Fruit fly (Drosophila melanogaster): ENCODE results near the gene Mesh1.
A peak's percentile ranks its signal among the peaks of the same experiment; 100 is the strongest.

Gene Mesh1

DNA sequence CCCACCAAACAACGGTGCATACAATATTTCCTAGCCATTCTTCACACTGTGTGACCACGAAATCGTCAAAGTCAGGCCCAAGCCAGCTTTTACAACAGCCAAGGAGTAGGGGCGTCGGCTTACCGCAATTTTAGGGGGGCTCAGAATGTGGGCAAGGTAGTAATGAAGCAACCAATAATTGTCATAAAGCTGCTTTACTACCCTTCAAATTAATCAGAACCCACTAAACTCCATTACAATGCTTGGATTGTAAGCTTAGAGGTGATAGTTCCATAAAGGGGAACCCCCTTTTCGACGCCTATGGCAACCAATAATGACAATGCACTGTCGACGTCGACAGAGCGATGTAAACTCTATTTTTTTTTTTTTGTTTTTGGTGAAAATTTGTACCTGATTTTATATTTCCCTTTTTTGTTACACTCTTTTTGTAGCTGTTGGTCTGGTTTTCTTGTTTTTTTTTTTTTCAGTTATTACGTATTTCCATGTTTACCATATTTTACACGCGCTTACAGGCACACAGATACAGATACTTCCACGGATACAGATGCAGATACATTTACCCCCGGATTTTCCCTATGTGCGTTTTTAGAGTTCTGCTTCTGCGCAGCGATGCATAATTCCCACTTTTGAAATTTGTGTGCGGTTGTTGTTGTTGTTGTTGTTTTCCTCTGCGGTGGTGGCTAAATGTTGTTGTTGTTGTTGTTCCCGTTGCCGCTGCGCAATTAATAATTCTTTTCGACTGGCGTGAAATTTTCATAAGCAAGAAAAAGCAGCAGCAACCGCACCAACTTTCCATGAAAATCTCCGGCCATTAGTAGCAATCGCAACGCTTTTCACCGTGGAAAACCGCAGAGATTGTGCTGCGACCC is 2.5 kb upstream of the Mesh1 start:
- TF ChIP-seq Pif1B (GFP tag; optimal IDR thresholded peaks at IDR 0.05): peak; percentile 55
- TF ChIP-seq CG34367 (tag; optimal IDR thresholded peaks at IDR 0.05): peak; percentile 37
- TF ChIP-seq CG9948 (tag; optimal IDR thresholded peaks at IDR 0.05): peak; percentile 37
- TF ChIP-seq fd96Ca (GFP tag; IDR thresholded peaks at IDR 0.05): peak; percentile 70; the same call in 2 of the 3 replicates
- peak; percentile 56 for TF ChIP-seq CG8301 (tag; optimal IDR thresholded peaks at IDR 0.05)
- TF ChIP-seq CG15710 (tag; optimal IDR thresholded peaks at IDR 0.05): peak; percentile 41
- TF ChIP-seq EcR (GFP tag; optimal IDR thresholded peaks at IDR 0.05): no peak
- peak; percentile 67 for TF ChIP-seq Ets98B (GFP tag; IDR thresholded peaks at IDR 0.05)
- TF ChIP-seq CG17806 (tag; optimal IDR thresholded peaks at IDR 0.05): peak; percentile 43
- TF ChIP-seq CG14655 (GFP tag; optimal IDR thresholded peaks at IDR 0.05): peak; percentile 67
- no peak for TF ChIP-seq CG13204 (GFP tag; optimal IDR thresholded peaks at IDR 0.05)
- peak; percentile 72; the same call in 1 of the 2 replicates for TF ChIP-seq CG32121 (GFP tag; IDR thresholded peaks at IDR 0.05)
- TF ChIP-seq Snoo (tag; optimal IDR thresholded peaks at IDR 0.05): no peak
- no peak for TF ChIP-seq D1 (tag; optimal IDR thresholded peaks at IDR 0.05)
- TF ChIP-seq CG12605 (GFP tag; IDR thresholded peaks at IDR 0.05): no peak
- TF ChIP-seq CG4496 (GFP tag; IDR thresholded peaks at IDR 0.05): peak; percentile 63; the same call in 2 of the 3 replicates
- 0 out of 2 replicates have a peak, but pooled peaks have one; percentile 30 for TF ChIP-seq rn (GFP tag; IDR thresholded peaks at IDR 0.05)
- no peak for TF ChIP-seq gl (tag; optimal IDR thresholded peaks at IDR 0.05)
- TF ChIP-seq CG10348 (GFP tag; IDR thresholded peaks at IDR 0.05): peak; percentile 51; the same call in 1 of the 2 replicates
- peak; percentile 44 for TF ChIP-seq CG8159 (tag; optimal IDR thresholded peaks at IDR 0.05)
- TF ChIP-seq Pif1A (GFP tag; optimal IDR thresholded peaks at IDR 0.05): peak; percentile 54

- no peak for TF ChIP-seq CG4496 (GFP tag; IDR thresholded peaks at IDR 0.05)
- TF ChIP-seq CG14655 (GFP tag; optimal IDR thresholded peaks at IDR 0.05): no peak
- no peak for TF ChIP-seq rn (GFP tag; IDR thresholded peaks at IDR 0.05)
- TF ChIP-seq CG10348 (GFP tag; IDR thresholded peaks at IDR 0.05): no peak
- TF ChIP-seq CG34367 (tag; optimal IDR thresholded peaks at IDR 0.05): no peak
- no peak for TF ChIP-seq Ets98B (GFP tag; IDR thresholded peaks at IDR 0.05)
- no peak for TF ChIP-seq CG12605 (GFP tag; IDR thresholded peaks at IDR 0.05)
- no peak for TF ChIP-seq CG13204 (GFP tag; optimal IDR thresholded peaks at IDR 0.05)
- TF ChIP-seq CG32121 (GFP tag; IDR thresholded peaks at IDR 0.05): no peak
- TF ChIP-seq Snoo (tag; optimal IDR thresholded peaks at IDR 0.05): no peak
- TF ChIP-seq CG9948 (tag; optimal IDR thresholded peaks at IDR 0.05): no peak
- TF ChIP-seq CG8159 (tag; optimal IDR thresholded peaks at IDR 0.05): no peak
- TF ChIP-seq D1 (tag; optimal IDR thresholded peaks at IDR 0.05): no peak
- no peak for TF ChIP-seq CG8301 (tag; optimal IDR thresholded peaks at IDR 0.05)
- no peak for TF ChIP-seq gl (tag; optimal IDR thresholded peaks at IDR 0.05)
- no peak for TF ChIP-seq fd96Ca (GFP tag; IDR thresholded peaks at IDR 0.05)
- TF ChIP-seq CG15710 (tag; optimal IDR thresholded peaks at IDR 0.05): no peak
Measured at dm6 chr3R:29204033-29204432, 1.7 kb upstream of the Mesh1 start, which contains the start of gene Cyt-c1L. Gene Cyt-c1L, minus strand, starts transcription at chr3R:29204133.

DNA sequence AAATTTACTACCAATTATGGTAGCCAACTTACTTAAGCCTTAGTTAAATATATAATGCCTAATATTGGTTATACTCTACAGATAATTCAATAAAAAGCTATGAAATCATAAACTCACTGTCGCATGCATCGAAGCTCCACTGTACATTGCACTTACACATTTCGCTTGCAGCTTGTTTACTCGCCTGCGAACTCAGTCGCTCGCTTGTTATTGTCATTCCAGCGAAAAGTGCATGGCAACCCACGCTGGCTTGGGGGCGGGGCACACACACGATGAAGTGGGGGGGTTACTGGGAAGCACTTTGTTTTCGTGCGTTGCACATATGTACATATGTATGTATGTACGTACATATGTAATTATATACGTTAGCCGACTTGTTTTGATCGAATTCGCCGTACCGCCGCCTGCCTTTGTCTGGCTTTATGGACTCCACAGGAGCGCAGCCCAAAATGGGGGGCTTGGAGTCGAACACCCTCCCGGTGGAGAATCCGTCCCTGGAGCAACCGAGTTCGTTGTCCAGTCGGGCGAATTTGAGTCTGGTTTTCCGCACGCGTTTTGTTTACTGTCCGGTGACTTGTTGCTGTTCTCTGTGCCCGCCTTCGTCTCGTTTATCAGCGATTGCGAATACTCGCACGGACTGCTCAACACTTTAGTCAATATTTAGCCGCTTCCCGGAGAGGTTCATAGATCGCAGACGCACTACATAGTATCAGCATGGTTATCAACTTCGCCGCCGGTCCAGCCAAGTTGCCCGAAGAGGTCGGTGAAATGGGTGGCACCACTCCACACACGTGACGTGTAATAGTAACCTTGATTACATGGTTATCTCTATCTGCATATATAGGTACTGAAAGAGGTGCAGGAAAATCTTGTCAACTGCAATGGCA is 2.3 kb downstream of the Mesh1 start, which contains the start of gene CG11899:
CG11899 (plus strand) TSS at position 648 of the 887 bp plus-strand sequence.
- TF ChIP-seq CG32121 (GFP tag; IDR thresholded peaks at IDR 0.05): peak; percentile 69
- TF ChIP-seq CG8301 (tag; optimal IDR thresholded peaks at IDR 0.05): peak; percentile 53
- TF ChIP-seq Ets98B (GFP tag; IDR thresholded peaks at IDR 0.05): peak; percentile 88
- peak; percentile 63 for TF ChIP-seq CG8159 (tag; optimal IDR thresholded peaks at IDR 0.05)
- peak; percentile 82 for TF ChIP-seq Pif1B (GFP tag; optimal IDR thresholded peaks at IDR 0.05)
- peak; percentile 43 for TF ChIP-seq CG9948 (tag; optimal IDR thresholded peaks at IDR 0.05)
- TF ChIP-seq gl (tag; optimal IDR thresholded peaks at IDR 0.05): peak; percentile 80
- no peak for TF ChIP-seq CG10348 (GFP tag; IDR thresholded peaks at IDR 0.05)
- peak; percentile 59; the same call in 1 of the 2 replicates for TF ChIP-seq rn (GFP tag; IDR thresholded peaks at IDR 0.05)
- no peak for TF ChIP-seq D1 (tag; optimal IDR thresholded peaks at IDR 0.05)
- peak; percentile 56 for TF ChIP-seq CG34367 (tag; optimal IDR thresholded peaks at IDR 0.05)
- TF ChIP-seq CG4496 (GFP tag; IDR thresholded peaks at IDR 0.05): peak; percentile 84
- peak; percentile 77 for TF ChIP-seq Snoo (tag; optimal IDR thresholded peaks at IDR 0.05)
- TF ChIP-seq CG12605 (GFP tag; IDR thresholded peaks at IDR 0.05): peak; percentile 68
- TF ChIP-seq CG13204 (GFP tag; optimal IDR thresholded peaks at IDR 0.05): peak; percentile 83
- peak; percentile 59 for TF ChIP-seq CG17806 (tag; optimal IDR thresholded peaks at IDR 0.05)
- peak; percentile 78 for TF ChIP-seq CG14655 (GFP tag; optimal IDR thresholded peaks at IDR 0.05)
- TF ChIP-seq Pif1A (GFP tag; optimal IDR thresholded peaks at IDR 0.05): peak; percentile 73
- peak; percentile 99 for TF ChIP-seq EcR (GFP tag; optimal IDR thresholded peaks at IDR 0.05)
- peak; percentile 55 for TF ChIP-seq CG15710 (tag; optimal IDR thresholded peaks at IDR 0.05)
- TF ChIP-seq fd96Ca (GFP tag; IDR thresholded peaks at IDR 0.05): peak; percentile 88

dm6 chr3R:29198299-29198698 is 4.0 kb downstream of the Mesh1 start:
- no peak for TF ChIP-seq D1 (tag; optimal IDR thresholded peaks at IDR 0.05)
- TF ChIP-seq CG8301 (tag; optimal IDR thresholded peaks at IDR 0.05): no peak
- no peak for TF ChIP-seq CG9948 (tag; optimal IDR thresholded peaks at IDR 0.05)
- TF ChIP-seq CG4496 (GFP tag; IDR thresholded peaks at IDR 0.05): no peak
- TF ChIP-seq rn (GFP tag; IDR thresholded peaks at IDR 0.05): no peak
- no peak for TF ChIP-seq Ets98B (GFP tag; IDR thresholded peaks at IDR 0.05)
- TF ChIP-seq CG13204 (GFP tag; optimal IDR thresholded peaks at IDR 0.05): no peak
- TF ChIP-seq Pif1A (GFP tag; optimal IDR thresholded peaks at IDR 0.05): no peak
- TF ChIP-seq CG32121 (GFP tag; IDR thresholded peaks at IDR 0.05): no peak
- no peak for TF ChIP-seq CG14655 (GFP tag; optimal IDR thresholded peaks at IDR 0.05)
- TF ChIP-seq Pif1B (GFP tag; optimal IDR thresholded peaks at IDR 0.05): no peak
- TF ChIP-seq CG34367 (tag; optimal IDR thresholded peaks at IDR 0.05): no peak
- no peak for TF ChIP-seq CG17806 (tag; optimal IDR thresholded peaks at IDR 0.05)
- TF ChIP-seq CG15710 (tag; optimal IDR thresholded peaks at IDR 0.05): no peak
- TF ChIP-seq CG8159 (tag; optimal IDR thresholded peaks at IDR 0.05): no peak
- no peak for TF ChIP-seq CG10348 (GFP tag; IDR thresholded peaks at IDR 0.05)
- no peak for TF ChIP-seq gl (tag; optimal IDR thresholded peaks at IDR 0.05)

All from whole organism, pupa.